Worm (Caenorhabditis elegans): Measurements from ENCODE around the gene C56G2.4.

DNA sequence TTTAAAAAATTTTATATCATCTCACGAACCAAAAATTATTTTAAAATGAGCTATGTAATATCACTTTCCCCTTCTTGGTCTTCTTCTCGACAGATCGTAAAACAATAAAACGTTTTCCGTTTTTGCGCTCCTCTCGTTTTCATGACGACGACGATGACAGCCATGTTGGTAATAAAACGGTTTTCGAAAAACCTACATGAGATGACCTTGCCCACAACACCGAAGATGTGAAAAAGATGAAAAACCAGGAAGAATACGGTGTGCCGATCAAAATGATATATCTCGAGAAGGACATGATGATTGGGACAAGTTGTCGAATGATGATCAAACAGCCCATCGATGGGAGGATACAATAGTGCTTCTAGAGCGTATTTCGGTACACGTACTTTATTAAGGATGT, 27.2 kb downstream of the C56G2.4 start:
- no peak for TF ChIP-seq dao-5 (tag; optimal IDR thresholded peaks at IDR 0.05)
- TF ChIP-seq W03F9.2 (tag; optimal IDR thresholded peaks at IDR 0.05): no peak
- TF ChIP-seq him-1 (tag; optimal IDR thresholded peaks at IDR 0.05): no peak
